Fruit fly (Drosophila melanogaster): Measurements from ENCODE around the gene png.

png gene

dm6 chrX:1387149-1387752, 29.9 kb upstream of the png start (continued):
- TF ChIP-seq sob (GFP tag; IDR thresholded peaks at IDR 0.05) (0 out of 2 replicates have a peak, but pooled peaks have one; percentile 8), ttk (GFP tag; IDR thresholded peaks at IDR 0.05) (no peak), CG30431 (GFP tag; optimal IDR thresholded peaks at IDR 0.05) (no peak), CG13287 (GFP tag; IDR thresholded peaks at IDR 0.05; ENCODE audit: partially characterized antibody) (no peak), emc (GFP tag; optimal IDR thresholded peaks at IDR 0.05) (no peak), scrt (GFP tag; optimal IDR thresholded peaks at IDR 0.05) (no peak), CG10274 (GFP tag; optimal IDR thresholded peaks at IDR 0.05) (no peak), E2f2 (GFP tag; IDR thresholded peaks at IDR 0.05) (no peak), CG1024 (GFP tag; IDR thresholded peaks at IDR 0.05) (no peak), CG3281 (GFP tag; optimal IDR thresholded peaks at IDR 0.05) (no peak), Sry-δ (GFP tag; optimal IDR thresholded peaks at IDR 0.05) (no peak), row (GFP tag; IDR thresholded peaks at IDR 0.05) (no peak), CG2678 (tag; optimal IDR thresholded peaks at IDR 0.05) (peak; percentile 35), CG11247 (GFP tag; IDR thresholded peaks at IDR 0.05) (no peak), pb (GFP tag; optimal IDR thresholded peaks at IDR 0.05) (no peak), Pdp1 (GFP tag; optimal IDR thresholded peaks at IDR 0.05) (peak in 1 of 2 experiments; percentile 22), Med (GFP tag) (peak; percentile 58), ci (GFP tag; IDR thresholded peaks at IDR 0.05) (peak; percentile 38; the same call in 1 of the 3 replicates), CG13296 (GFP tag; optimal IDR thresholded peaks at IDR 0.05) (peak; percentile 17), salm (tag; optimal IDR thresholded peaks at IDR 0.05) (no peak), CG11398 (GFP tag; optimal IDR thresholded peaks at IDR 0.05) (no peak), sens-2 (GFP tag; IDR thresholded peaks at IDR 0.05) (no peak), CG2875 (GFP tag; optimal IDR thresholded peaks at IDR 0.05) (peak; percentile 47), HmgZ (tag; optimal IDR thresholded peaks at IDR 0.05) (peak; percentile 28), CG31224 (GFP tag; IDR thresholded peaks at IDR 0.05) (no peak), vnd (GFP tag; IDR thresholded peaks at IDR 0.05; ENCODE audit: partially characterized antibody) (no peak), run (tag; optimal IDR thresholded peaks at IDR 0.05) (peak; percentile 0), Sry-β (GFP tag; optimal IDR thresholded peaks at IDR 0.05) (peak; percentile 15), caup (GFP tag; optimal IDR thresholded peaks at IDR 0.05; ENCODE audit: severe bottlenecking) (no peak), CG32532 (GFP tag; IDR thresholded peaks at IDR 0.05) (no peak), sd (tag; optimal IDR thresholded peaks at IDR 0.05) (no peak), CG1832 (GFP tag; optimal IDR thresholded peaks at IDR 0.05) (no peak), crc (GFP tag; optimal IDR thresholded peaks at IDR 0.05) (no peak), dm (GFP tag; optimal IDR thresholded peaks at IDR 0.05) (no peak), crol (GFP tag; IDR thresholded peaks at IDR 0.05) (peak; percentile 85), exex (tag; optimal IDR thresholded peaks at IDR 0.05) (peak; percentile 14), lilli (GFP tag; optimal IDR thresholded peaks at IDR 0.05) (no peak), Rfx (GFP tag; IDR thresholded peaks at IDR 0.05) (no peak), inv (GFP tag; IDR thresholded peaks at IDR 0.05; ENCODE audit: partially characterized antibody) (no peak), Lhr (GFP tag; optimal IDR thresholded peaks at IDR 0.05) (no peak), CG10366 (GFP tag; IDR thresholded peaks at IDR 0.05) (no peak), CG12219 (GFP tag; optimal IDR thresholded peaks at IDR 0.05) (no peak), CG14965 (GFP tag; optimal IDR thresholded peaks at IDR 0.05; ENCODE audit: borderline replicate concordance) (no peak), CG18764 (GFP tag; optimal IDR thresholded peaks at IDR 0.05) (no peak), seq (GFP tag; IDR thresholded peaks at IDR 0.05) (no peak), CG12071 (GFP tag; optimal IDR thresholded peaks at IDR 0.05) (peak; percentile 52), CrebB (tag; optimal IDR thresholded peaks at IDR 0.05) (no peak), en (GFP tag; optimal IDR thresholded peaks at IDR 0.05) (no peak), CG31365 (tag; optimal IDR thresholded peaks at IDR 0.05) (no peak), Ada2b (GFP tag; IDR thresholded peaks at IDR 0.05) (no peak), CG4328 (GFP tag; optimal IDR thresholded peaks at IDR 0.05) (no peak)
